Worm (Caenorhabditis elegans): Measurements from ENCODE around the gene R03H10.4.
"Not testable (repeated sequence)": the region's sequence is repeated elsewhere in the genome, so short reads cannot be mapped to it uniquely, and the experiment has no call there.

Gene R03H10.4

DNA sequence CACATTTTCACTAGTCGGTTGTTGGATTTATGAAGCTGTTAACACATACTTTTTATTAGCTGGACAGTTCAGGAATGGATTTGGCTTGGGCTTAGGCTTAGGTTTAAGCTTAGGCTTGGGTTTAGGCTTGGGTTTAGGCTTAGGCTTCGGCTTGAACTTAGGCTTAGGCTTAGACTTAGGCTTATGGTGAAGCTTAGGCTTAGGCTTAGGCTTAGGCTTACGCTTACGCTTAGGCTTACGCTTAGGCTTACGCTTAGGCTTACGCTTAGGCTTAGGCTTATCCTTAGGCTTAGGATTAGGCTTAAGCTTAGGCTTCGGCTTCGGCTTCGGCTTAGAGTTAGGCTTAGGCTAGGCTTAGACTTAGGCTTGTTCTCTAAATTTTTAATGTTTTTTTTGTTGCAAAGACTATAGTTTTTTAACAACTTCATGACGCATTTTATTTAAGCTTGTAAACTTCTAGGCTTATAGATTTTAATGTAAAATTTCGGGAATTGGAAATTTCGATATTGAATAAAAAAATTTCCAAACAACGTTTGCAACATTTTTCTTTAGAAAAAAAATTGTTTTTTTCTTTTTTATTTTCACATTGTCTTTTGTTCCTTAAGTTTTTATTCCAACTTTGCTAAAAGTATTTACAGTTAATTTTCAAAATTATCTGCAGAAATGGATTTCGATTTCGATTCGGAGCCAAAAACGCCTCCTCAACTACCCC is 13.0 kb downstream of the R03H10.4 start, which contains the start of gene R03H10.2:
TSS of gene R03H10.2 (plus strand) at position 662 of the 712 bp plus-strand sequence.
- TF ChIP-seq unc-62 (GFP tag; optimal IDR thresholded peaks at IDR 0.05), result no peak

DNA sequence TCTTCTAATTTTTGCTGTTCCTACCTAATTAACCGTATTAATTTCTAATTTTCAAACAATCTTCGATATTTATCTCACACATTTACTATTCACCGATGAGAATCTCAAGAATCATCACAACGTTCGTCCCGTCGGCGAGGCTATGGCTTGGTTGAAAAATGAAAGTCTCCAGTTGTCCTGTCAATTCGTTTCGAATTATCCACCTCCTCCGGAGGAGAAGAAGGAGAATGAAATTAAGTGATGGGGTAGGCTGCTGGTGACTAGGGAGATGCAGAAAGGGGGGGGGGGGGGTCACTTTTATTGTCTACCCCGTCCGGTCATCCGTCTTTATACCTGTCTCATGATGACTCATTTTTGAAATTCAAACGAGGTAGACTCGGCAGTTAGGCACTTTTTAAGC is 15.4 kb downstream of the R03H10.4 start:
- no peak for TF ChIP-seq unc-62 (GFP tag; optimal IDR thresholded peaks at IDR 0.05)

DNA sequence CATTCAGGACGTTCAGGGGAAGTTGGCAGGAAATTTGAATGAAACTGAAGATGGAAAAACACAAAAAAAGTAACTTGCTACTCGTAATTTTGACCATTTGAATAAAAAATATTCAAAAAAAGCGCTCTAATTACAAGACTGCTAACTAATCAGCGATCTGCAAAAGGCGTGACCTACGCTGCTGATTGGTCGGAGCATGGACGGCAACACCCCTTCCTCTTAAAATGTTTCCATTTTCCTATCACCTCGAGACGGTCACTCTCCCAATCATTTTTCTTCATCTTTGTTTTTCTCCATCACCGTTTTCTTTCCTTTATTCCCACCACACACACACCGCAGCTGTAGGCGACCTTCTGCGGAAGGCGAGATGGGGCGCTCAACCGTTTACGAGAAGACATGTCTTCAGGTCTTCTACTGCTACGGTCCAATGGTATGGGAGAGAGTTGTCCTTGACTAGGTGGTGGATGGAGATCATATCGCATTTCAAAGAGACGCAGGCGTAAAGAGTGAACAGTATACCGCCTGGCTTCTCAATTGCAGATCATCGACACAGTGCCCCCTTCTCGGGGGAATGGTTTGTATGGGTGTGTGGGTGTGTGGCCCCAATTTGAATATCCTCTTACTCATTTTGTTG is 16.7 kb downstream of the R03H10.4 start:
- TF ChIP-seq unc-62 (GFP tag; optimal IDR thresholded peaks at IDR 0.05), result no peak

DNA sequence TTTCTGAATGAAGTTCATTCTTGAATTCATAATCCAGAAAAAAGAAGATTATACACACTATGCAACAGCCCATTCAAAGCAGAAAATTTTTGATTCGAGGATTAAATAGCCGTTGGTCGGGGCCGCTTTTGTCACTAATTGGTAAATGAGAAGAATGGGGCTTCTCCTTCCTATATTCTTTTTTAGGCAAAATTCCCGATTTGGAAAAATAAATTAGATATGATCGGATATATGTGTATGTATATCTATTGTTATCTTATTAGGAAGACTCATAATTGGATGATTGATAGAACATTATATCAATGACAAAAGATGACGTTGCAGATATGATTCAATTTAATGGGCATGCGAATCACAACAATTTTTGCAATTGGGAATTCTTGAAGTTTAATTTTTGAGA is 18.1 kb downstream of the R03H10.4 start:
- TF ChIP-seq unc-62 (GFP tag; optimal IDR thresholded peaks at IDR 0.05), result no peak

DNA sequence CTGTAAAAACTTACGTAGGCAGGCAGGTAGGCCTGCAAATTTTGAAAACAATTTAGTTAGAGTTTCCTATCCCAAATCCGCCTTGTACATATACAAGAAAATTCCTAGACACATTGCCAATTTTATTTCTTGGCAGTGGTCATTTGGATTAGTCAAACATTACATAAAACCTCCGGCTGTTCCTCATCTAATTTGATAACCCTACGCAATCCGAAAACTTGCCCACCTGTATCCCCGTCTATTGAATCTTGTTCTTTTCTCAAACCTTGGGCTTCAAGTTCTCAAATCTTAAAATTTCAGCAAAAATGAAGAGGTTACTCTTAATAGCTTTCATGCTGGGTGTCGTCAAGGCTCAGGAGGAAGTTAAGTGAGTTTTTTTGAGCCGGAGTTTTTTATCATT is 22.3 kb downstream of the R03H10.4 start, which contains the start of gene F56D3.1:
TSS of gene F56D3.1 (plus strand) at position 301 of the 400 bp plus-strand sequence.
- TF ChIP-seq unc-62 (GFP tag; optimal IDR thresholded peaks at IDR 0.05), result no peak

DNA sequence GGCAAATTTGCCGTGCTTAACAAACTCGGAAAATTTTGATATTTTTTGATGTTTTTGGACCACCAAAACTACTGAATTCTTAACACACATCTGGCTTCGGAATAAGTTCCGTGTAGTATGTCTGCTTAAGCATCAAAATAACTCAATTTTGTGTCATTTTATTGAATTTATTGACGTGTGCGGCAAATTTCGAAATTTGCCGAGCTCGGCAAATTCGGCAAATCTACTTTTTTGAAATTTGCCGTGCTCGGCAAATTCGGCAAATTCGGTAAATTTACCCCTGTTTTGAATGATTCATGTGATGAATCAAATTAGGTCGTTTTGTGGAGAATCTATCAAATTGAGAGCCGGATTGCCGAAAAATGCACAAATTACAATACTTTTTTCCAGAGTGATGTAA is 33.0 kb downstream of the R03H10.4 start, which contains the start of gene ast-1:
TSS of gene ast-1 (minus strand) at position 101 of the 400 bp plus-strand sequence.
- not testable (repeated sequence) for TF ChIP-seq unc-62 (GFP tag; optimal IDR thresholded peaks at IDR 0.05)

DNA sequence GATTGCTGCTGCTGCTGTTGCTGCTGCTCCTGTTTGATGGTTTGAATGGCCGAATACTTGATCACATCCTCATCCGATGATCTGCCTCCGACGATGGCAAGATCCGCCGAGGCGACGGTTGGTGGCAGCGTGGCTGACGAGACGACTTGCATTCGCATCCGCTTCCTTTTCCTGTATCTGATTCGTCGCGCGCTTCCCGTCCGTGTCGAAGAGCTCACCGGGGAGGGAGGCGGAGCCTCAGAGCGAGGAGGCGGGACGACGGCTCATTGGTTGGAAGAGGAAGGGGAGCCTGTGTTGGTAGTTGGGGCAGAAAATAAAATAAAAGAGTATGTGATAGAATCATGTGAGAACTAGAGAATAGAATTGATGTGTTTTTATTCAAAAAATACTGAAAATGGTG is 33.6 kb downstream of the R03H10.4 start:
- no peak for TF ChIP-seq unc-62 (GFP tag; optimal IDR thresholded peaks at IDR 0.05)

DNA sequence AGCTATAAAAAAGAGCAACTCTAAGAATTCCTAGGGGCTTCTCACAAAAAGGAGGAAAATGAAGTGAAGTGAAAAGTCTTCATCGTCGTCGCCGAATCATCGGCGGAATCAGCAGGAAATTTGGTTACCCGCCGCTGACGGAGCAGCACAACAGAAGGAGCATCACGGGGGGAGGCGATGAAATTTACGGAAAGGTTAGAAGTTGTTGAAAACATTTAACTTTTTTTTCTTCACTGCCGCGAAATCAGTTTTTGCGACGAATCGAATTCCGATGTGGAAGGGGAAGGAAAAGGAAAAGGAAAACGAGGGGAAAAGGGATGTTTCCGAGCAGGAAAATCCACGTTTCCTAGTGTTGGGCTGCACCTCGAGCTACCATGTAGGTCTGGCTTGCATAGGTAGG is 35.0 kb downstream of the R03H10.4 start:
- TF ChIP-seq unc-62 (GFP tag; optimal IDR thresholded peaks at IDR 0.05), result no peak

DNA sequence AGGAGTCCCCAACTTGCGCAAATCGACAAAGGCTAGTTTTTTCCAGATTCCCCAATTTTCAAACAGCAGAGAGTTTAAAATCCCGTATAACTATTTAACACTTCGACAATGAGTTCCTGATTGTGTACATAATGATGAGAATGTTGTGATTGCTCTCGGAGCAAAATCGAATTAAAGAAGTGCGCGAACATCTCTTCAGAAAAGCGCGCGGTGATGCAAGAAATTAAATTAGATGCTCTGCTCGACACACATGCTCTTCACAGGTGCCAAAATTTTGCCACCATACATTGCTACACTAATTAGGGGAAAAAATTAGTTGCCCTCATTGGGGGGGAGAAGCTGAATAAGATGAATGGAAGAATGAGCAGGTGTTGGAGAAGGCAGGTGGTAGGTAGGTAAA is 38.9 kb downstream of the R03H10.4 start:
- no peak for TF ChIP-seq unc-62 (GFP tag; optimal IDR thresholded peaks at IDR 0.05)

DNA sequence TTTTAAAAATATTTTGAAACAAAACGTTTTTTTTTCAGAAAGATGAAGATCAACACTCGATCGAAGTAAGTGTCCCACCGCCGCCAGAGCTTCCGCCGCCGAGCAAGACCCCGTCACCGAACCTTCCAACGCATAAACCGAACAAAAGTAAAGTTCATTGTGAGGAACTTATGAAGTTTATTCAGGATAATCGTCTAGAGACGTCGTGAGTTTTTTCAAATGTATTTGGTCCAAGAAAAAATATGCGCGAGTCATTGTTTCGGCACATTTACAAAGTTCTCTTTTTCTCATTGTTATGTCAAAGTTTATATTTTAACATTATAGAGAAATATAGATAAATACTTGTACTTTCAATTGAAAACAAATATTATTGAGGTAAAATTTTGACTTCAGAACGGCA is 43.1 kb downstream of the R03H10.4 start:
- TF ChIP-seq unc-62 (GFP tag; optimal IDR thresholded peaks at IDR 0.05), result no peak

DNA sequence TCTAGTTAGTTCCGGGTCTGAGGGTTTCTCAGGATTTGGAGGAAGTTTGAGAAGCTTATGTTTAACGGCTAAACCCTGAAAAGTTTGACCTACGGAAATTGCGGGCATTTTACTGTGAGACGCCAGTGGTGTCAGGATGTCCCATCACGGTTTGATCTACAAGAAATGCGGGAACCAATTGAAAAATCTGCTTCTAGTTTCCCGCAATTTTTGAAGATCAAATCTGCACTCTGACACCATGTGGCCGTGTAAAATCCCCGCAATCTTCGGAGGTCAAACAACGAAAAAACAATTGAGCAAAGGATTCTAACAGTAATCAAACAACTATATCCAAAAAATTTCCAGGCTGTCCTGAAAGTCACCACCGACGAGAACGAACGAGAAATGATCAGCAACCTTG is 45.4 kb downstream of the R03H10.4 start:
- TF ChIP-seq unc-62 (GFP tag; optimal IDR thresholded peaks at IDR 0.05), result no peak

DNA sequence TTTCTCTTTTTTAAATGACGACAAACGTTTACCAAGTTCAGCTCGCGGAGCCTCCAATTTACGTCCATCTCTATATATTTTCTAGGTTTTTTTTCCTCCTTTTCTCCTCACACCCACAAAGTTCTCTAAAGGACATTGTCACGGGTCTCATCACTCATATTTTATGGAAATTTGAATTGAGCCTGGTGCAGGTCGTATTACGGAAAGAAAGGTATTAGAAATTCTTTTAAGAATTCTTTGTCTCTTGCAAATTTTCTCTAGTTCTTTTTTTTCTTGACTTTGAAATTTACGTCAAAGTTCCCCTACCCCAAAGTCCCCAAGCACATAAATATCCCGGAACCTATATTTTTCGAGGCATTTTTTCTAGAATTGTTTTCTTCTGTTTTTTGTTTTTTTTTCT is 49.8 kb downstream of the R03H10.4 start:
- no peak for TF ChIP-seq unc-62 (GFP tag; optimal IDR thresholded peaks at IDR 0.05)
